Fruit fly (Drosophila melanogaster): ENCODE data around the gene CG3436.

The CG3436 gene

dm6 chr2L:128296-128715, 27.5 kb upstream of the CG3436 start (continued):
- TF ChIP-seq bbx (GFP tag; IDR thresholded peaks at IDR 0.05; ENCODE audit: partially characterized antibody), result no peak
- no peak for TF ChIP-seq Dp (GFP tag; optimal IDR thresholded peaks at IDR 0.05)
- no peak for TF ChIP-seq CG7556 (GFP tag; optimal IDR thresholded peaks at IDR 0.05)
- no peak for TF ChIP-seq Atf-2 (GFP tag; optimal IDR thresholded peaks at IDR 0.05)
- TF ChIP-seq CG15514 (GFP tag; optimal IDR thresholded peaks at IDR 0.05), result peak; percentile 78
- no peak for TF ChIP-seq her (GFP tag; optimal IDR thresholded peaks at IDR 0.05)
- TF ChIP-seq CG18476 (GFP tag; optimal IDR thresholded peaks at IDR 0.05), result no peak
- TF ChIP-seq Oli (tag; optimal IDR thresholded peaks at IDR 0.05), result no peak
- no peak for TF ChIP-seq run (tag; optimal IDR thresholded peaks at IDR 0.05)
- no peak for TF ChIP-seq Ptx1 (GFP tag; IDR thresholded peaks at IDR 0.05)
- TF ChIP-seq CG8089 (GFP tag; optimal IDR thresholded peaks at IDR 0.05), result no peak
- no peak for TF ChIP-seq HLH3B (GFP tag; IDR thresholded peaks at IDR 0.05)
- no peak for TF ChIP-seq CG15269 (tag; optimal IDR thresholded peaks at IDR 0.05)
- no peak for TF ChIP-seq CG14667 (GFP tag; IDR thresholded peaks at IDR 0.05)
- TF ChIP-seq ftz-f1 (GFP tag; optimal IDR thresholded peaks at IDR 0.05), result no peak
- no peak for TF ChIP-seq CG3065 (GFP tag; optimal IDR thresholded peaks at IDR 0.05)
- no peak for TF ChIP-seq cad (GFP tag; optimal IDR thresholded peaks at IDR 0.05)
- TF ChIP-seq aop (GFP tag; IDR thresholded peaks at IDR 0.05), result no peak
- no peak for TF ChIP-seq ems (GFP tag; optimal IDR thresholded peaks at IDR 0.05)
- no peak for TF ChIP-seq D19A (tag; optimal IDR thresholded peaks at IDR 0.05)
- TF ChIP-seq jing (GFP tag; optimal IDR thresholded peaks at IDR 0.05), result no peak
- no peak for TF ChIP-seq CG32767 (GFP tag; IDR thresholded peaks at IDR 0.05)
- peak; percentile 49 for TF ChIP-seq Hand (GFP tag; optimal IDR thresholded peaks at IDR 0.05)
- no peak for TF ChIP-seq CG9876 (GFP tag; optimal IDR thresholded peaks at IDR 0.05)
- no peak for TF ChIP-seq rib (GFP tag; IDR thresholded peaks at IDR 0.05)
- TF ChIP-seq z (GFP tag; IDR thresholded peaks at IDR 0.05), result no peak
- no peak for TF ChIP-seq zen2 (GFP tag; IDR thresholded peaks at IDR 0.05; ENCODE audit: partially characterized antibody)
- no peak for TF ChIP-seq Dek (tag; optimal IDR thresholded peaks at IDR 0.05)
- TF ChIP-seq CG18262 (tag; optimal IDR thresholded peaks at IDR 0.05), result no peak
- TF ChIP-seq CG12155 (GFP tag; optimal IDR thresholded peaks at IDR 0.05), result no peak
- TF ChIP-seq vnd (GFP tag; IDR thresholded peaks at IDR 0.05; ENCODE audit: partially characterized antibody), result no peak
- no peak for TF ChIP-seq row (GFP tag; IDR thresholded peaks at IDR 0.05)
- TF ChIP-seq MTF-1 (GFP tag; optimal IDR thresholded peaks at IDR 0.05; ENCODE audit: borderline replicate concordance), result no peak
- no peak for TF ChIP-seq CG15479 (GFP tag; optimal IDR thresholded peaks at IDR 0.05)
- TF ChIP-seq lab (GFP tag; optimal IDR thresholded peaks at IDR 0.05), result peak; percentile 51
- TF ChIP-seq chn (GFP tag; optimal IDR thresholded peaks at IDR 0.05), result no peak
- no peak for TF ChIP-seq CkIIα-i1 (GFP tag; IDR thresholded peaks at IDR 0.05)
- no peak for TF ChIP-seq stc (GFP tag; IDR thresholded peaks at IDR 0.05)
- no peak for TF ChIP-seq hth (optimal IDR thresholded peaks at IDR 0.05)
- TF ChIP-seq CG3281 (GFP tag; optimal IDR thresholded peaks at IDR 0.05), result peak; percentile 15
- TF ChIP-seq Kr (GFP tag; optimal IDR thresholded peaks at IDR 0.05), result no peak
- no peak for TF ChIP-seq al (GFP tag; IDR thresholded peaks at IDR 0.05)
- TF ChIP-seq Deaf1 (tag; optimal IDR thresholded peaks at IDR 0.05), result peak; percentile 51
- no peak for TF ChIP-seq lilli (GFP tag; optimal IDR thresholded peaks at IDR 0.05)
- no peak for TF ChIP-seq MESR4 (GFP tag; optimal IDR thresholded peaks at IDR 0.05)
- no peak for TF ChIP-seq Blimp-1 (GFP tag; optimal IDR thresholded peaks at IDR 0.05)
- TF ChIP-seq tin (GFP tag; optimal IDR thresholded peaks at IDR 0.05), result no peak
- no peak for TF ChIP-seq pan (optimal IDR thresholded peaks at IDR 0.05)
- no peak for TF ChIP-seq pan (GFP tag; optimal IDR thresholded peaks at IDR 0.05 in 1 of 2, IDR thresholded peaks at IDR 0.05 in 1 of 2)
- TF ChIP-seq CG14050 (GFP tag; IDR thresholded peaks at IDR 0.05), result no peak
- no peak for TF ChIP-seq Lhr (GFP tag; optimal IDR thresholded peaks at IDR 0.05)
- TF ChIP-seq Mad (GFP tag; optimal IDR thresholded peaks at IDR 0.05), result no peak
- no peak for TF ChIP-seq CG30431 (GFP tag; optimal IDR thresholded peaks at IDR 0.05)

Measured in whole organism, embryonic.